Worm (Caenorhabditis elegans): ENCODE data around the gene scrm-7.

ce11 chrV:14784787-14785186, 5.2 kb upstream of the scrm-7 start:
- no peak for TF ChIP-seq tab-1 (GFP tag; IDR thresholded peaks at IDR 0.05)
- no peak for TF ChIP-seq flt-1 (GFP tag; IDR thresholded peaks at IDR 0.05)
- TF ChIP-seq cog-1 (tag; optimal IDR thresholded peaks at IDR 0.05) = no peak
- no peak for TF ChIP-seq med-1 (GFP tag; optimal IDR thresholded peaks at IDR 0.05; ENCODE audit: insufficient read depth)
- TF ChIP-seq ztf-29 (GFP tag; IDR thresholded peaks at IDR 0.05) = no peak
- TF ChIP-seq klf-2 (GFP tag; conservative IDR thresholded peaks at IDR 0.05) = no peak
- TF ChIP-seq ztf-23 (GFP tag; IDR thresholded peaks at IDR 0.05) = no peak
- TF ChIP-seq T22C8.4 (GFP tag; IDR thresholded peaks at IDR 0.05) = no peak

All from whole organism, midembryonic.